Worm (Caenorhabditis elegans): ENCODE data around the gene unc-3.

- no peak for TF ChIP-seq him-1 (tag; optimal IDR thresholded peaks at IDR 0.05)
- no peak for TF ChIP-seq W03F9.2 (tag; optimal IDR thresholded peaks at IDR 0.05)
- TF ChIP-seq dao-5 (tag; optimal IDR thresholded peaks at IDR 0.05) = no peak
Measured at ce11 chrX:14737623-14738022, 35.7 kb upstream of the unc-3 start.
